Worm (Caenorhabditis elegans) whole organism, L4 larva: ENCODE data around the gene K02E11.7.

ENCODE experiments used
- D1046.2 ChIP-seq: fragments of 200-800 bp; sonication (Bioruptor generic); IDR thresholded peaks from 2 replicates; pipeline ENCODE4 v1.3.6; 2022; ENCODE audit warnings: missing genetic modification characterization, missing compliant biosample characterization
- F10B5.3 ChIP-seq: sonication (generic microtip); optimal IDR thresholded peaks from 2 replicates; lab custom pipeline; 2016; ENCODE audit warnings: mild to moderate bottlenecking, missing genetic modification characterization, missing compliant biosample characterization
- F49E8.2 ChIP-seq: sonication (generic microtip); optimal IDR thresholded peaks from 2 replicates; lab custom pipeline; 2016; ENCODE audit warnings: missing compliant biosample characterization, mild to moderate bottlenecking, missing genetic modification characterization, borderline replicate concordance
- R02D3.7 ChIP-seq: fragments of 150-350 bp; sonication (generic microtip); optimal IDR thresholded peaks from 3 replicates; lab custom pipeline; 2014; ENCODE audit warnings: missing biosample characterization, missing genetic modification characterization
- T20F7.1 ChIP-seq: fragments of 200-800 bp; sonication (Bioruptor generic); optimal IDR thresholded peaks from 2 replicates; lab custom pipeline; 2018; ENCODE audit warnings: mild to moderate bottlenecking, missing genetic modification characterization, missing compliant biosample characterization
- T26A8.4 ChIP-seq: fragments of 200-800 bp; sonication (Bioruptor generic); IDR thresholded peaks from 2 replicates; pipeline ENCODE4 v1.3.6; 2022; ENCODE audit warnings: missing genetic modification characterization, missing compliant biosample characterization
- Y48G9A.11 ChIP-seq: fragments of 200-800 bp; sonication (Bioruptor generic); IDR thresholded peaks from 2 replicates; pipeline ENCODE4 v1.3.6; 2022; ENCODE audit warnings: missing genetic modification reagents, missing genetic modification characterization, missing compliant biosample characterization
- Y5F2A.4 ChIP-seq: fragments of 200-800 bp; sonication (Bioruptor generic); optimal IDR thresholded peaks from 2 replicates; lab custom pipeline; 2018; ENCODE audit warnings: mild to moderate bottlenecking, missing genetic modification characterization, missing compliant biosample characterization
- Y75B8A.6 ChIP-seq: fragments of 200-800 bp; sonication (Bioruptor generic); IDR thresholded peaks from 2 replicates; pipeline ENCODE4 v1.3.6; 2022; ENCODE audit warnings: missing genetic modification reagents, missing genetic modification characterization, missing compliant biosample characterization
- ZK337.2 ChIP-seq: fragments of 200-800 bp; sonication (Bioruptor generic); IDR thresholded peaks from 2 replicates; pipeline ENCODE4 v1.3.6; 2022; ENCODE audit warnings: missing genetic modification reagents, missing genetic modification characterization, missing compliant biosample characterization
- ceh-32 ChIP-seq: sonication (generic microtip); optimal IDR thresholded peaks from 2 replicates; lab custom pipeline; 2016; ENCODE audit warnings: mild to moderate bottlenecking, missing genetic modification characterization, missing compliant biosample characterization; ENCODE audit not compliant: poor library complexity
- ceh-44 ChIP-seq: fragments of 200-800 bp; sonication (Bioruptor generic); IDR thresholded peaks from 2 replicates; pipeline ENCODE4 v1.3.6; 2022; ENCODE audit warnings: missing genetic modification reagents, missing genetic modification characterization, missing compliant biosample characterization
- cey-2 ChIP-seq: sonication (generic microtip); optimal IDR thresholded peaks from 3 replicates; lab custom pipeline; 2017; ENCODE audit warnings: missing genetic modification characterization, mild to moderate bottlenecking, missing compliant biosample characterization, antibody characterized with exemption, borderline replicate concordance; ENCODE audit not compliant: insufficient read depth
- daf-16 ChIP-seq, 3 experiments: sonication (generic microtip); optimal IDR thresholded peaks; 2 replicates each; lab custom pipeline; 2016 to 2017; ENCODE audit warnings: missing genetic modification characterization in 3 of 3, missing genetic modification reagents in 3 of 3, mild to moderate bottlenecking in 2 of 3, missing compliant biosample characterization in 2 of 3, missing biosample characterization in 1 of 3, moderate library complexity in 1 of 3
- dmd-8 ChIP-seq: fragments of 200-800 bp; sonication (Bioruptor generic); IDR thresholded peaks from 2 replicates; pipeline ENCODE4 v1.3.6; 2022; ENCODE audit warnings: missing genetic modification characterization, missing compliant biosample characterization
- duxl-1 ChIP-seq: sonication (generic microtip); optimal IDR thresholded peaks from 2 replicates; lab custom pipeline; 2016; ENCODE audit warnings: mild to moderate bottlenecking, missing genetic modification characterization, moderate library complexity, missing compliant biosample characterization; ENCODE audit not compliant: poor library complexity
- fkh-10 ChIP-seq: fragments of 150-350 bp; optimal IDR thresholded peaks from 2 replicates; lab custom pipeline; 2014; ENCODE audit warnings: missing biosample characterization, missing genetic modification reagents, missing genetic modification characterization
- gei-8 ChIP-seq: fragments of 200-800 bp; sonication (Bioruptor generic); optimal IDR thresholded peaks from 2 replicates; lab custom pipeline; 2018; ENCODE audit warnings: mild to moderate bottlenecking, missing genetic modification characterization, missing compliant biosample characterization
- jun-1 ChIP-seq: fragments of 150-350 bp; optimal IDR thresholded peaks from 2 replicates; lab custom pipeline; 2014; ENCODE audit warnings: missing biosample characterization, missing genetic modification reagents, missing genetic modification characterization
- lin-1 ChIP-seq: fragments of 200-800 bp; sonication (Bioruptor generic); IDR thresholded peaks from 2 replicates; pipeline ENCODE4 v1.3.6; 2022; ENCODE audit warnings: missing genetic modification reagents, missing genetic modification characterization, missing compliant biosample characterization
- lin-29 ChIP-seq: fragments of 200-800 bp; sonication (Bioruptor generic); IDR thresholded peaks from 2 replicates; pipeline ENCODE4 v1.3.6; 2022; ENCODE audit warnings: missing genetic modification reagents, missing genetic modification characterization, missing compliant biosample characterization
- lin-38 ChIP-seq: fragments of 200-800 bp; sonication (Bioruptor generic); IDR thresholded peaks from 2 replicates; pipeline ENCODE4 v1.3.6; 2022; ENCODE audit warnings: missing genetic modification reagents, missing genetic modification characterization, missing compliant biosample characterization
- madf-5 ChIP-seq, 2 experiments: fragments of 200-800 bp; sonication (Bioruptor generic); IDR thresholded peaks; 2 replicates each; pipeline ENCODE4 v1.3.6; 2022; ENCODE audit warnings: missing compliant biosample characterization in 2 of 2, missing genetic modification characterization in 2 of 2
- mdt-29 ChIP-seq: fragments of 200-800 bp; sonication (Bioruptor generic); IDR thresholded peaks from 2 replicates; pipeline ENCODE4 v1.3.6; 2022; ENCODE audit warnings: missing genetic modification reagents, missing genetic modification characterization, missing compliant biosample characterization
- mep-1 ChIP-seq: fragments of 150-350 bp; sonication (generic microtip); optimal IDR thresholded peaks from 3 replicates; lab custom pipeline; 2014; ENCODE audit warnings: missing biosample characterization, missing genetic modification characterization
- mes-2 ChIP-seq: sonication (generic microtip); optimal IDR thresholded peaks from 2 replicates; lab custom pipeline; 2016; ENCODE audit warnings: missing genotype, mild to moderate bottlenecking, missing genetic modification characterization, missing compliant biosample characterization; ENCODE audit not compliant: poor library complexity, severe bottlenecking
- mxl-2 ChIP-seq: fragments of 200-800 bp; sonication (Bioruptor generic); conservative IDR thresholded peaks from 2 replicates; pipeline ENCODE4 v1.3.6; 2022; ENCODE audit warnings: missing genetic modification reagents, missing genetic modification characterization, missing compliant biosample characterization
- mxl-3 ChIP-seq: fragments of 200-800 bp; sonication (Bioruptor generic); optimal IDR thresholded peaks from 2 replicates; lab custom pipeline; 2018; ENCODE audit warnings: mild to moderate bottlenecking, missing genetic modification characterization, missing compliant biosample characterization
- nhr-111 ChIP-seq: fragments of 200-800 bp; sonication (Bioruptor generic); optimal IDR thresholded peaks from 2 replicates; lab custom pipeline; 2018; ENCODE audit warnings: mild to moderate bottlenecking, missing genetic modification characterization, missing compliant biosample characterization
- nhr-25 ChIP-seq: sonication (generic microtip); optimal IDR thresholded peaks from 2 replicates; lab custom pipeline; 2017; ENCODE audit warnings: missing genetic modification characterization, mild to moderate bottlenecking, missing compliant biosample characterization, antibody characterized with exemption, moderate library complexity, borderline replicate concordance; ENCODE audit not compliant: insufficient read depth
- pqm-1 ChIP-seq: sonication (generic microtip); optimal IDR thresholded peaks from 2 replicates; lab custom pipeline; 2017; ENCODE audit warnings: missing biosample characterization, missing genetic modification characterization
- rbr-2 ChIP-seq: sonication (generic microtip); optimal IDR thresholded peaks from 2 replicates; lab custom pipeline; 2016; ENCODE audit warnings: missing genotype, missing genetic modification characterization, missing compliant biosample characterization
- sdz-12 ChIP-seq: fragments of 200-800 bp; sonication (Bioruptor generic); optimal IDR thresholded peaks from 2 replicates; lab custom pipeline; 2018; ENCODE audit warnings: mild to moderate bottlenecking, missing genetic modification characterization, missing compliant biosample characterization
- set-16 ChIP-seq: fragments of 200-800 bp; sonication (Bioruptor generic); IDR thresholded peaks from 2 replicates; pipeline ENCODE4 v1.3.6; 2022; ENCODE audit warnings: missing genetic modification reagents, missing genetic modification characterization, missing compliant biosample characterization
- skn-1 ChIP-seq: fragments of 150-350 bp; optimal IDR thresholded peaks from 2 replicates; lab custom pipeline; 2014; ENCODE audit warnings: missing biosample characterization, missing genetic modification characterization
- snpc-1.2 ChIP-seq: fragments of 200-800 bp; sonication (Bioruptor generic); IDR thresholded peaks from 2 replicates; pipeline ENCODE4 v1.3.6; 2022; ENCODE audit warnings: missing genetic modification reagents, missing genetic modification characterization, missing compliant biosample characterization
- snpc-4 ChIP-seq: fragments of 150-350 bp; optimal IDR thresholded peaks from 2 replicates; lab custom pipeline; 2014; ENCODE audit warnings: missing biosample characterization, missing genetic modification characterization
- spr-1 ChIP-seq: sonication (generic microtip); optimal IDR thresholded peaks from 2 replicates; lab custom pipeline; 2016; ENCODE audit warnings: mild to moderate bottlenecking, missing genetic modification characterization, missing compliant biosample characterization
- tra-1 ChIP-seq: fragments of 200-800 bp; sonication (Bioruptor generic); IDR thresholded peaks from 2 replicates; pipeline ENCODE4 v1.3.6; 2022; ENCODE audit warnings: missing genetic modification reagents, missing genetic modification characterization, missing compliant biosample characterization
- zip-11 ChIP-seq: fragments of 200-800 bp; sonication (Bioruptor generic); IDR thresholded peaks from 2 replicates; pipeline ENCODE4 v1.3.6; 2022; ENCODE audit warnings: missing genetic modification characterization, missing compliant biosample characterization
- zip-2 ChIP-seq: fragments of 150-350 bp; optimal IDR thresholded peaks from 2 replicates; lab custom pipeline; 2014; ENCODE audit warnings: missing biosample characterization, missing genetic modification characterization

K02E11.7 gene

DNA sequence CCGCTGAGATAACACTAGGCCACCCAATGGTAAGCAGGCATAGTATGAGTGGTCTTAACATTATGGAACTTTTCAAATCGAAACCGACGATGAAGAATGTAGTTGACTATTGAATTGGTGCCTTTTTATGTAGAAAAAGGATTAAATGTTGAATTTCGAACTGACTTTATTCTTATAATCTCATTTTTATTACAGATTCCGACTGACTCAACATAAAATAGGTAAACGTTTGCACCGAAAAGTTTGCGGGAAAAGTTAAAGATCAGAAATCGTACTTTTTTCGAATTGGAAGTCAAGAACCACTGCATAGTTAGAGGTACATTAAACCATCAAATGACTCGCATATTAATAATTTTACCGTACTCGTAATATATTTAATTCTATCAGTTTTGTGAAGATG is at the start of gene K02E11.7:
K02E11.7 (minus strand) TSS at position 101 of the 400 bp plus-strand sequence.
- TF ChIP-seq mdt-29 (GFP tag; lab: Robert Waterston, UW) (no peak), daf-16 (GFP tag; optimal IDR thresholded peaks at IDR 0.05; lab: Kevin White, UChicago) (no peak), daf-16 (tag; optimal IDR thresholded peaks at IDR 0.05; lab: Kevin White, UChicago) (no peak), Y5F2A.4 (GFP tag; lab: Kevin White, UChicago) (no peak), spr-1 (no peak), R02D3.7 (no peak), gei-8 (GFP tag; lab: Kevin White, UChicago) (no peak), lin-38 (no peak), F49E8.2 (tag; lab: Kevin White, UChicago) (no peak), Y48G9A.11 (GFP tag; lab: Robert Waterston, UW) (no peak), fkh-10 (GFP tag; lab: Kevin White, UChicago) (no peak), snpc-1.2 (GFP tag; lab: Robert Waterston, UW) (no peak), zip-2 (tag; lab: Kevin White, UChicago) (no peak), rbr-2 (tag; lab: Kevin White, UChicago) (no peak), tra-1 (GFP tag; lab: Robert Waterston, UW) (no peak)

DNA sequence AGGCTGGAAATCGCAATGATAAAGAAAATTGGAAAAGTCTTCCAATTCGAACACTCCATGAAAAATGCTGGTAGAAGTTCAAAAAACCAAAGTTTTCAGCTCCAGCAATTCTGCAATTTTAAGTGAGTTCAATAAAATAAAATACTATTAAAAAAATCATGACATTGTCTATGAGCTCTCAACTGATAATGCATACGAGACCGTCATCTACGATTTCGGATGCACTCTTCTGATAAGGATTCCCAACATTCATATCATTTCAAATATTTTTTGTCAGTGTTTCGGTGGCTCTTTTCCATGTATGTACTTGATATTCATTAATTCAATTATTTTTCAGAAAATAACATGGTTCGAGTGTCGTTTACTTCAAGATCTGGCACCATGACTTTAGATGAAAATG is 47.0 kb upstream of the K02E11.7 start, which contains the start of gene F14D7.6:
F14D7.6 (plus strand) TSS at position 338 of the 400 bp plus-strand sequence.
- TF ChIP-seq mep-1 (no peak), pqm-1 (tag; lab: Kevin White, UChicago) (peak; percentile 41)

DNA sequence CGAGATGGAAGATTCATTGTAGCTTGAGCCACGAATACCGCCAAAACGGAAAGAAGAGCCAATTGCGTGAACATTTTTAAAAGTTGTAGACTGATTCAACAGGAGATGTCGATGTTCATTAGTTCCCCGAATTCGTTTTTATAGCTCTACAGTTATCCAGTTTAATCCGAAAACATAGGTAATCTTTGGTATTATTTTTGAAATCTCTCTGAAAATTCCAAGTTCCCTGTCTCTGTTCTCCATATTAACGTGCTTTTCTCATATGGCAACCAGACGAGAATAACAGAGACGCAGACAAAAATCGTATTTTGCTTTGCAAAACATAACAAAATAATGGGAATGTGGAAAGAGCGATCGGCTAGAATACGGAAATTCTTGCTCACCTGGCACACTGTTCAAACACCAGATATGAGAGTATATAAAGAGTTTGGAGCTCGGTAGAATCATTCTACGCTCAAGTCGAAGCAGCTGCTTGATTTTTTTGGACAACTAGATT is 45.5 kb upstream of the K02E11.7 start, which contains the start of the genes spig-3 and F14D7.12:
spig-3 (minus strand) TSS at position 101 of the 496 bp plus-strand sequence.
F14D7.12 (plus strand) TSS at position 446 of the 496 bp plus-strand sequence.
- TF ChIP-seq zip-11 (GFP tag; lab: Robert Waterston, UW) (no peak), jun-1 (tag; lab: Kevin White, UChicago) (no peak), F49E8.2 (tag; lab: Kevin White, UChicago) (no peak), duxl-1 (no peak), T26A8.4 (GFP tag; lab: Robert Waterston, UW) (no peak), nhr-111 (no peak), mdt-29 (GFP tag; lab: Robert Waterston, UW) (no peak), mxl-3 (GFP tag; lab: Kevin White, UChicago) (no peak), ceh-32 (tag; lab: Kevin White, UChicago) (no peak), skn-1 (tag; lab: Kevin White, UChicago) (no peak), ceh-44 (GFP tag; lab: Robert Waterston, UW) (no peak), fkh-10 (GFP tag; lab: Kevin White, UChicago) (no peak), mes-2 (tag; lab: Kevin White, UChicago) (no peak)

- TF ChIP-seq set-16 (GFP tag; lab: Robert Waterston, UW) (no peak), lin-38 (no peak), jun-1 (tag; lab: Kevin White, UChicago) (no peak), Y48G9A.11 (GFP tag; lab: Robert Waterston, UW) (no peak), ceh-44 (GFP tag; lab: Robert Waterston, UW) (no peak), mes-2 (tag; lab: Kevin White, UChicago) (no peak), snpc-4 (tag; lab: Kevin White, UChicago) (no peak), snpc-1.2 (GFP tag; lab: Robert Waterston, UW) (no peak), D1046.2 (GFP tag; lab: Robert Waterston, UW) (no peak), dmd-8 (GFP tag; lab: Robert Waterston, UW) (no peak)
Observed at ce11 chrV:14296499-14296898, 42.4 kb upstream of the K02E11.7 start, which contains the start of gene F14D7.3. TSS of gene F14D7.3 (plus strand) at chrV:14296799.

- TF ChIP-seq cey-2 (tag; lab: Kevin White, UChicago) (no peak), T20F7.1 (no peak), Y75B8A.6 (GFP tag; lab: Robert Waterston, UW) (no peak), lin-1 (GFP tag; lab: Robert Waterston, UW) (no peak), sdz-12 (GFP tag; lab: Kevin White, UChicago) (no peak), madf-5 (GFP tag; IDR thresholded peaks at IDR 0.05; lab: Robert Waterston, UW) (no peak), lin-29 (no peak), Y48G9A.11 (GFP tag; lab: Robert Waterston, UW) (no peak), F10B5.3 (tag; lab: Kevin White, UChicago) (no peak), ZK337.2 (GFP tag; lab: Robert Waterston, UW) (no peak), mxl-2 (GFP tag; lab: Robert Waterston, UW) (no peak), nhr-25 (tag; lab: Kevin White, UChicago) (no peak)
Observed at ce11 chrV:14294396-14294795, 40.3 kb upstream of the K02E11.7 start, which contains the start of gene F14D7.9. TSS of gene F14D7.9 (plus strand) at chrV:14294696.
